Fruit fly (Drosophila melanogaster) whole organism, wandering third instar larva: ENCODE measurements around the gene CG6415.

Experiments used
- CG32264 ChIP-seq: fragments of 200-800 bp; sonication (Bioruptor generic); optimal IDR thresholded peaks from 2 replicates; lab custom pipeline; 2016; ENCODE audit warnings: missing biosample characterization, missing genetic modification characterization
- CG9705 ChIP-seq: fragments of 200-800 bp; sonication (Bioruptor generic); optimal IDR thresholded peaks from 2 replicates; lab custom pipeline; 2018; ENCODE audit warnings: missing biosample characterization, mild to moderate bottlenecking, missing genetic modification characterization
- Dfd ChIP-seq: fragments of >200 bp; optimal IDR thresholded peaks from 2 replicates; lab custom pipeline; 2017; ENCODE audit warnings: missing biosample characterization, missing genetic modification characterization
- Dif ChIP-seq: fragments of 200-275, 200-300 bp; sonication (Bioruptor generic); optimal IDR thresholded peaks from 2 replicates; lab custom pipeline; 2018; ENCODE audit warnings: missing biosample characterization, missing genetic modification characterization; ENCODE audit not compliant: partially characterized antibody
- GATAd ChIP-seq: sonication (Bioruptor generic); optimal IDR thresholded peaks from 2 replicates; lab custom pipeline; 2016; ENCODE audit warnings: missing biosample characterization, missing genetic modification characterization
- HLH106 ChIP-seq: fragments of 200-800 bp; optimal IDR thresholded peaks from 3 replicates; lab custom pipeline; 2019; ENCODE audit warnings: missing biosample characterization, mild to moderate bottlenecking, missing genetic modification characterization, moderate library complexity
- Hr78 ChIP-seq: fragments of >200 bp; optimal IDR thresholded peaks from 2 replicates; lab custom pipeline; 2017; ENCODE audit warnings: missing biosample characterization, missing genetic modification characterization
- Hr83 ChIP-seq: fragments of 200-300 bp; sonication (Bioruptor generic); optimal IDR thresholded peaks from 2 replicates; lab custom pipeline; 2016; ENCODE audit warnings: missing biosample characterization, mild to moderate bottlenecking, missing genetic modification characterization, moderate library complexity; ENCODE audit not compliant: poor library complexity, severe bottlenecking
- Mio ChIP-seq: sonication (Bioruptor generic); optimal IDR thresholded peaks from 2 replicates; lab custom pipeline; 2016; ENCODE audit warnings: missing biosample characterization, missing genetic modification characterization
- Myc ChIP-seq: fragments of >200 bp; optimal IDR thresholded peaks from 2 replicates; lab custom pipeline; 2017
- N ChIP-seq: fragments of >200 bp; optimal IDR thresholded peaks from 2 replicates; lab custom pipeline; 2018; ENCODE audit warnings: missing biosample characterization, missing external identifiers, missing genetic modification characterization
- OdsH ChIP-seq: fragments of 200-800 bp; sonication (Bioruptor generic); optimal IDR thresholded peaks from 2 replicates; lab custom pipeline; 2016; ENCODE audit warnings: missing biosample characterization, mild to moderate bottlenecking, missing genetic modification characterization
- Rel ChIP-seq, 2 experiments: fragments of 200-800 bp; sonication (Bioruptor generic) in 1 of 2; optimal IDR thresholded peaks; 2 replicates in 1 of 2; 3 replicates in 1 of 2; lab custom pipeline; 2016 to 2019; ENCODE audit warnings: mild to moderate bottlenecking in 2 of 2, missing biosample characterization in 2 of 2, missing genetic modification characterization in 2 of 2, moderate library complexity in 1 of 2
- Sp1 ChIP-seq: fragments of 200-800 bp; sonication (Bioruptor generic); optimal IDR thresholded peaks from 3 replicates; lab custom pipeline; 2019; ENCODE audit warnings: missing biosample characterization, mild to moderate bottlenecking, missing genetic modification characterization, moderate library complexity
- Vsx2 ChIP-seq: fragments of 200-300, 225-300 bp; sonication (Bioruptor generic); optimal IDR thresholded peaks from 2 replicates; lab custom pipeline; 2018; ENCODE audit warnings: missing biosample characterization, missing genetic modification characterization; ENCODE audit not compliant: partially characterized antibody
- brk ChIP-seq: fragments of 200-800 bp; sonication (Bioruptor generic); optimal IDR thresholded peaks from 2 replicates; lab custom pipeline; 2016; ENCODE audit warnings: missing biosample characterization, mild to moderate bottlenecking, missing genetic modification characterization
- dl ChIP-seq, 2 experiments: fragments of 175-275, 200-275 bp in 1 of 2; fragments of 200-275 bp in 1 of 2; sonication (Bioruptor generic); optimal IDR thresholded peaks; lab custom pipeline; 2018; ENCODE audit warnings: mild to moderate bottlenecking in 2 of 2, missing biosample characterization in 2 of 2, missing genetic modification characterization in 2 of 2, moderate library complexity in 2 of 2; ENCODE audit not compliant: partially characterized antibody in 2 of 2, insufficient read depth in 1 of 2
- ey ChIP-seq: fragments of 200-800 bp; sonication (Bioruptor generic); optimal IDR thresholded peaks from 2 replicates; lab custom pipeline; 2016; ENCODE audit warnings: missing biosample characterization, missing genetic modification characterization
- foxo ChIP-seq, 2 experiments: fragments of 200-800 bp; sonication (Bioruptor generic); optimal IDR thresholded peaks; 2 replicates in 1 of 2; 3 replicates in 1 of 2; lab custom pipeline; 2016 to 2017; ENCODE audit warnings: missing biosample characterization in 2 of 2, missing genetic modification characterization in 2 of 2
- fru ChIP-seq: fragments of 200-800 bp; sonication (Bioruptor generic); optimal IDR thresholded peaks from 3 replicates; lab custom pipeline; 2016; ENCODE audit warnings: missing biosample characterization, mild to moderate bottlenecking, missing genetic modification characterization
- h ChIP-seq: fragments of 200-800 bp; sonication (Bioruptor generic); optimal IDR thresholded peaks from 3 replicates; lab custom pipeline; 2016; ENCODE audit warnings: missing biosample characterization, mild to moderate bottlenecking, missing genetic modification characterization
- lola ChIP-seq: fragments of >200 bp; optimal IDR thresholded peaks from 2 replicates; lab custom pipeline; 2017; ENCODE audit warnings: missing biosample characterization, missing genetic modification characterization
- pan ChIP-seq: fragments of >200 bp; optimal IDR thresholded peaks from 2 replicates; lab custom pipeline; 2017
- psq ChIP-seq: fragments of 200-800 bp; sonication (Bioruptor generic); optimal IDR thresholded peaks from 3 replicates; lab custom pipeline; 2017; ENCODE audit warnings: missing biosample characterization, mild to moderate bottlenecking, missing genetic modification characterization, moderate library complexity
- rgr ChIP-seq: fragments of 200-800 bp; sonication (Bioruptor generic); optimal IDR thresholded peaks from 3 replicates; lab custom pipeline; 2016; ENCODE audit warnings: missing biosample characterization, mild to moderate bottlenecking, missing genetic modification characterization
- sage ChIP-seq: fragments of 200-800 bp; sonication (Bioruptor generic); optimal IDR thresholded peaks from 2 replicates; lab custom pipeline; 2016; ENCODE audit warnings: missing biosample characterization, mild to moderate bottlenecking, missing genetic modification characterization
- sv ChIP-seq: fragments of 200-800 bp; sonication (Bioruptor generic); optimal IDR thresholded peaks from 3 replicates; lab custom pipeline; 2016; ENCODE audit warnings: missing biosample characterization, missing genetic modification characterization
- tai ChIP-seq: sonication (Bioruptor generic); optimal IDR thresholded peaks from 2 replicates; lab custom pipeline; 2016; ENCODE audit warnings: missing biosample characterization, missing genetic modification characterization
- usp ChIP-seq: fragments of >200 bp; optimal IDR thresholded peaks from 2 replicates; lab custom pipeline; 2017; ENCODE audit warnings: missing biosample characterization, missing genetic modification characterization

The CG6415 gene

DNA sequence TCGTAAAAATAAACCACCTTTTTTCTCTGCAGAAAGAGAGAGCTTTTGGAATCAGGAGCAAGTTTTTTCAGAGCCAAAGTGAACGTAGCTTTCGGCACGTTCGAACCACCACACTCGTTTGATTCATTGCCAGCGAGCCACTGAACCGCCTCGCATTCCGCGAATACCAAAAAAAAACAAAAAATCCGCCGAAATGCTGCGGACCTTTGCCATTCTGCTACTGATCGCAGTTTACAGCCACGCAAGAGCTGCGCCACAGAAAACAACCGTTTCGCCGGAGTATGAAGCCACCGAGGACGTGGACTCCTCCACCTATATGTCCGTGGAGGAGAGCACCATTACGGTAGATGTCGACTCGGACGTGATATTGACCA lies 25.7 kb upstream of the CG6415 start:
- TF ChIP-seq Hr78 (no peak), tai (GFP tag; lab: Kevin White, UChicago) (no peak), OdsH (GFP tag; lab: Kevin White, UChicago) (no peak), Myc (lab: Kevin White, UChicago) (no peak), lola (GFP tag; lab: Kevin White, UChicago) (no peak), fru (GFP tag; lab: Kevin White, UChicago) (peak; percentile 13), foxo (GFP tag; optimal IDR thresholded peaks at IDR 0.05; lab: Kevin White, UChicago) (no peak)

DNA sequence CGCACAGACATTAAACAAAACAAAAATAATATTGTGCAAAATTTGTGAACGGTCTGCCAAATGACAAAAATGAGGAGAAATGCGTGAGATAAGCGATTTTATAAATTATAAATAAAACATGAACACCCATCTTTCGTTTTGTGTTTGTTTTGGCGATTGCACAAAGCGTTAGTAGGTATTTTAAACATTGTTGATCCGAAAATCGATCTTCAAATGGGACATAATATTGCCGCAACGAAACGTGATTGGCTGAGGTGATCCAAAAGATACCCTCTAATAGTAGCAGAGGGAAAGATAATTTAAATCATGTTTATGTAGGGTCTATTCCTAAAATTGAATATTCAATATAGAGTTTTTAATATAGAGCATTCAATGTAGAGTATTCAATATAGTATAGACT lies 23.9 kb upstream of the CG6415 start:
- TF ChIP-seq Hr78 (no peak), Dif (GFP tag; lab: Kevin White, UChicago) (no peak), foxo (GFP tag; optimal IDR thresholded peaks at IDR 0.05; lab: Kevin White, UChicago) (no peak), h (GFP tag; lab: Kevin White, UChicago) (peak; percentile 2), Dfd (GFP tag; lab: Kevin White, UChicago) (no peak), usp (GFP tag; lab: Kevin White, UChicago) (no peak), Vsx2 (no peak), HLH106 (no peak), ey (GFP tag; lab: Kevin White, UChicago) (peak; percentile 18), Mio (GFP tag; lab: Kevin White, UChicago) (no peak), Rel (GFP tag; optimal IDR thresholded peaks at IDR 0.05; lab: Kevin White, UChicago) (no peak), Rel (tag; optimal IDR thresholded peaks at IDR 0.05; lab: Kevin White, UChicago) (no peak), tai (GFP tag; lab: Kevin White, UChicago) (no peak), GATAd (GFP tag; lab: Kevin White, UChicago) (no peak), rgr (no peak), OdsH (GFP tag; lab: Kevin White, UChicago) (no peak), psq (no peak), Hr83 (GFP tag; lab: Kevin White, UChicago) (no peak), CG32264 (GFP tag; lab: Kevin White, UChicago) (no peak)

DNA sequence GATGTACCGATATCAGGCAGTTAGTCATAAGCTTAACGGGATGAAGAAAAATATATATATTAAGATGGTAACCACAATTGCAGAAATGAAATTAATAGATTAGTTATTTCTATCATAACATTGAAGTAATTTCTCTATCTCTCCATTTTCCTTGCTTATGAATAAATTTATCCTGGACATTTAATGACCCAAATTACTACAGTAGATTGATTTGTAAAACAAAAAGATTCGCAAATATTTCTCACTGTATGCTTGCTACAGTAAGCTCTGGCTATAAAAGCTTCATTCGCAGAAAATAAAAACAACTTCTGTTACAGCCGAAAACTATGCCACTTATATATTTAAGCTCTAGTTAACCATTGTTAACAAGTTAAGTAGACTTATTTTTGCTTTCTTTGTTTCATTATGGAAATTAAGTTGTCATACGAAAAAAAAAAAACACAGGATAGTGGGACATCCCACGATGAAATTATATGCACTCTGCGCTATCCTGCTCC lies 22.8 kb upstream of the CG6415 start, which contains the start of gene CG17105:
TSS of gene CG17105 (plus strand) at position 447 of the 497 bp plus-strand sequence.
- TF ChIP-seq Dif (GFP tag; lab: Kevin White, UChicago) = no peak
- TF ChIP-seq CG9705 (GFP tag; lab: Kevin White, UChicago) = no peak
- TF ChIP-seq pan = no peak
- TF ChIP-seq HLH106 = no peak
- TF ChIP-seq OdsH (GFP tag; lab: Kevin White, UChicago) = no peak
- TF ChIP-seq dl (GFP tag; optimal IDR thresholded peaks at IDR 0.05; lab: Kevin White, UChicago; ENCODE audit: insufficient read depth in 1 of 2, partially characterized antibody in 2 of 2) = no peak
- TF ChIP-seq, all 38 proteins: peak for 0

DNA sequence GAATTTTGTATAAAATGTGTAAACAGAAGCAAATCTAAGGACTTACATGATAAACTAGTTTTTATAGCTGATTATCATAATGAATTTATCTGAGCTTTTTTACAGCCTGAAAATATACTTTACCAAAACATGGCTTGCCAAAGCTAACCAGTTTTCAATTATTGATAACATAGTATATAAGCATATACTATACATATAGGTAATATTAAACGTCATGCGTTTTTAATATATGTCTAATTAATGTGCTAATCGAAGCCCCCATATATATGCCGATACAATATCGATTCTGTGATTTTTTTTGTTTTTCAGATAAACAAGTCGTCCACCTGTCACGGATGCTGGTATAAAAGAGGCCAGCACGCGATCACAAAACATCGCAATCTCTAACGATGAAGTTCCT lies 21.8 kb upstream of the CG6415 start, which contains the start of gene CG17107:
TSS of gene CG17107 (plus strand) at position 301 of the 400 bp plus-strand sequence.
- TF ChIP-seq N (no peak), ey (GFP tag; lab: Kevin White, UChicago) (no peak), Dfd (GFP tag; lab: Kevin White, UChicago) (no peak), Rel (GFP tag; optimal IDR thresholded peaks at IDR 0.05; lab: Kevin White, UChicago) (no peak), Rel (tag; optimal IDR thresholded peaks at IDR 0.05; lab: Kevin White, UChicago) (no peak), lola (GFP tag; lab: Kevin White, UChicago) (no peak), tai (GFP tag; lab: Kevin White, UChicago) (no peak), Mio (GFP tag; lab: Kevin White, UChicago) (no peak), Sp1 (GFP tag; lab: Kevin White, UChicago) (no peak), GATAd (GFP tag; lab: Kevin White, UChicago) (no peak), Myc (lab: Kevin White, UChicago) (no peak), brk (GFP tag; lab: Kevin White, UChicago) (no peak), Vsx2 (no peak)

DNA sequence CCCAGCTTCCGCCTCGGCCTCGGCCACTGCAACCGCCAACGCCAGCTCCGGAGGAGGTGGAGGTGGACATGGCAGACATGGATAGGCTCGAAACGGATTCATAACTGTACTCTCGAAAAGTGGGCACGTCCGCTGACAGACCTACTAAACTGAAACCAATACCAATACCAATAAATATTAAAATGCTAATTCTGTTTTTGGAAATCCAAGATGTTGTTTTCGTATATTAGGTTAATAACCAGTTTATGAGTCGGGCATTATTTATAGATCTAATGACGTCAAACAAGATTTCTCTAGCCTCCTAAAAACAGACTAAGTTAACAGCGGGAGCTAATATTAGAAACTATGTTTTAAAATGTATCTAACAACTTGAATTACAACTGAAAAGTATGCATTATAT lies 21.2 kb upstream of the CG6415 start:
- TF ChIP-seq N (no peak), lola (GFP tag; lab: Kevin White, UChicago) (no peak), sage (GFP tag; lab: Kevin White, UChicago) (no peak), Hr78 (no peak), GATAd (GFP tag; lab: Kevin White, UChicago) (no peak), pan (no peak), Sp1 (GFP tag; lab: Kevin White, UChicago) (no peak), sv (no peak)
